Fruit fly (Drosophila melanogaster): ENCODE results near the gene HDAC11.
A peak's percentile ranks its signal among the peaks of the same experiment; 100 is the strongest.

The HDAC11 gene

DNA sequence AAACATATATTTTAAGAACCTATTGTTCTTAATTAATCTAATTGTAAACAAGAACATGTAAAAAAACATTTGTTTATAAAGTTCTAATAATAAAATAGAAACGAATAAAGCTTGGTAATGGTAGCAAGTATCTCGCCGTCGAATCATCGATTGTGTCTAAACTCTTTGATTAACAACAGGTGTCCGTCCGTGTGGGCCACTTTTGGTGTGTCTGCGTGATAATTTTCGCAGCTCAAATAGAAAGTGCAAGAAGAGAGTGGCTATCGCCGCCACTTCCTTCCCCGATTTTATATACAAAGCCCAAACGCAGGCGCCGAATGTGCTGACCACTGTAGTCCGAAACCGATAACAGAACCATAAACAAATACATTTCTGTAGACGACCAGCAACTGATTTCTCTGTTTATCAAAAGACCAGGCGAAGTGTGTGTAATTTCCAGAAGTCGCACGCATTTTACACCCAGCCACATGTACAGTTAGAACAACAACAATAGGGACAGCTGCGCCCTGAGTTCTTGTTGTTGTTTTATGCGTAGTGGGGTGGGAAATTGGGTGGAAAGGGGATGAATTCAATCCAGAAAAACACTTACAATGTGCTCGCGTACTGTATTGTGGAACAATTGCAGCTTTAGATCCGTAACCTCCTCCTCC, 42.9 kb downstream of the HDAC11 start (continued):
- peak; percentile 87 for TF ChIP-seq kah (GFP tag; optimal IDR thresholded peaks at IDR 0.05)
- TF ChIP-seq CG14050 (GFP tag; IDR thresholded peaks at IDR 0.05), result no peak
- no peak for TF ChIP-seq insv (GFP tag; optimal IDR thresholded peaks at IDR 0.05)
- TF ChIP-seq chif (GFP tag; optimal IDR thresholded peaks at IDR 0.05), result no peak
- TF ChIP-seq CG16779 (GFP tag; IDR thresholded peaks at IDR 0.05), result no peak
- TF ChIP-seq CG4820 (GFP tag; optimal IDR thresholded peaks at IDR 0.05), result no peak
- TF ChIP-seq CG8944 (GFP tag; optimal IDR thresholded peaks at IDR 0.05), result no peak
- TF ChIP-seq CG34422 (GFP tag; IDR thresholded peaks at IDR 0.05), result peak; percentile 15; the same call in 1 of the 3 replicates
- no peak for TF ChIP-seq gce (GFP tag; IDR thresholded peaks at IDR 0.05)
- TF ChIP-seq Sin3A (optimal IDR thresholded peaks at IDR 0.05), result no peak
- TF ChIP-seq ato (GFP tag; IDR thresholded peaks at IDR 0.05; ENCODE audit: partially characterized antibody), result no peak
- no peak for TF ChIP-seq Fer1 (GFP tag; optimal IDR thresholded peaks at IDR 0.05)
- TF ChIP-seq lab (GFP tag; optimal IDR thresholded peaks at IDR 0.05), result no peak
- TF ChIP-seq CG3847 (GFP tag; IDR thresholded peaks at IDR 0.05), result no peak
- TF ChIP-seq CG14710 (tag; optimal IDR thresholded peaks at IDR 0.05), result no peak
- TF ChIP-seq ewg (GFP tag; optimal IDR thresholded peaks at IDR 0.05), result peak; percentile 68
- TF ChIP-seq fd96Cb (tag; optimal IDR thresholded peaks at IDR 0.05), result no peak
- no peak for TF ChIP-seq Hmx (GFP tag; optimal IDR thresholded peaks at IDR 0.05)
- TF ChIP-seq dpn (GFP tag; optimal IDR thresholded peaks at IDR 0.05), result no peak
- no peak for TF ChIP-seq CG3726 (GFP tag; IDR thresholded peaks at IDR 0.05)
- TF ChIP-seq CG2712 (tag; optimal IDR thresholded peaks at IDR 0.05), result no peak
- peak; percentile 28 for TF ChIP-seq twi (tag; optimal IDR thresholded peaks at IDR 0.05)
- TF ChIP-seq Eip74EF (GFP tag; optimal IDR thresholded peaks at IDR 0.05), result no peak
- peak; percentile 99 for TF ChIP-seq CG4360 (GFP tag; IDR thresholded peaks at IDR 0.05)
- no peak for TF ChIP-seq CG30403 (GFP tag; optimal IDR thresholded peaks at IDR 0.05)
- peak; percentile 32; the same call in 1 of the 2 replicates for TF ChIP-seq Bgb (GFP tag; IDR thresholded peaks at IDR 0.05; ENCODE audit: partially characterized antibody)
- no peak for TF ChIP-seq sqz (GFP tag; optimal IDR thresholded peaks at IDR 0.05)
- no peak for TF ChIP-seq Dbx (GFP tag; IDR thresholded peaks at IDR 0.05)
- TF ChIP-seq Dip2 (GFP tag; IDR thresholded peaks at IDR 0.05), result no peak
- no peak for TF ChIP-seq Bdp1 (GFP tag; optimal IDR thresholded peaks at IDR 0.05)
- TF ChIP-seq CG15011 (GFP tag; optimal IDR thresholded peaks at IDR 0.05), result no peak
- TF ChIP-seq CG32767 (GFP tag; IDR thresholded peaks at IDR 0.05), result no peak
- no peak for TF ChIP-seq dysf (GFP tag; IDR thresholded peaks at IDR 0.05)
- TF ChIP-seq CG7987 (GFP tag; optimal IDR thresholded peaks at IDR 0.05), result no peak
- no peak for TF ChIP-seq cwo (GFP tag; optimal IDR thresholded peaks at IDR 0.05)
- no peak for TF ChIP-seq MBD-R2 (GFP tag; IDR thresholded peaks at IDR 0.05)
- TF ChIP-seq ro (GFP tag; IDR thresholded peaks at IDR 0.05), result no peak
- no peak for TF ChIP-seq lov (optimal IDR thresholded peaks at IDR 0.05)
- no peak for TF ChIP-seq lov (GFP tag; IDR thresholded peaks at IDR 0.05)
- TF ChIP-seq scrt (GFP tag; optimal IDR thresholded peaks at IDR 0.05), result peak; percentile 81
- TF ChIP-seq CG11247 (GFP tag; IDR thresholded peaks at IDR 0.05), result no peak
- peak; percentile 8 for TF ChIP-seq Hand (GFP tag; optimal IDR thresholded peaks at IDR 0.05)
- no peak for TF ChIP-seq CG1529 (GFP tag; optimal IDR thresholded peaks at IDR 0.05)
- TF ChIP-seq btn (GFP tag; optimal IDR thresholded peaks at IDR 0.05), result no peak
- no peak for TF ChIP-seq zfh2 (GFP tag; optimal IDR thresholded peaks at IDR 0.05)
- TF ChIP-seq CG16863 (GFP tag; optimal IDR thresholded peaks at IDR 0.05), result no peak
- no peak for TF ChIP-seq gfzf (GFP tag; optimal IDR thresholded peaks at IDR 0.05)
- TF ChIP-seq CG2199 (GFP tag; IDR thresholded peaks at IDR 0.05), result peak; percentile 79; the same call in 2 of the 3 replicates
- TF ChIP-seq CG12155 (GFP tag; optimal IDR thresholded peaks at IDR 0.05), result no peak
- TF ChIP-seq Gsc (GFP tag; IDR thresholded peaks at IDR 0.05), result no peak
- no peak for TF ChIP-seq Rx (GFP tag; IDR thresholded peaks at IDR 0.05)
